Worm (Caenorhabditis elegans): Measurements from ENCODE around the gene ZK673.6.
A peak's percentile ranks its signal among the peaks of the same experiment; 100 is the strongest.

ZK673.6 gene

ce11 chrII:10456979-10457378, 7.2 kb downstream of the ZK673.6 start, which contains the start of gene ZK673.11:
Gene ZK673.11, plus strand, starts transcription at chrII:10457279.
- TF ChIP-seq lin-32 (GFP tag; optimal IDR thresholded peaks at IDR 0.05) (no peak), sem-2 (GFP tag; optimal IDR thresholded peaks at IDR 0.05) (no peak), ham-2 (GFP tag; optimal IDR thresholded peaks at IDR 0.05) (no peak), drap-1 (GFP tag; optimal IDR thresholded peaks at IDR 0.05) (no peak), unc-62 (GFP tag; optimal IDR thresholded peaks at IDR 0.05) (no peak), elt-3 (tag; optimal IDR thresholded peaks at IDR 0.05) (no peak), mls-2 (tag; optimal IDR thresholded peaks at IDR 0.05) (no peak), pha-4 (tag; optimal IDR thresholded peaks at IDR 0.05) (no peak), nhr-237 (tag; optimal IDR thresholded peaks at IDR 0.05) (no peak), tbx-8 (GFP tag; optimal IDR thresholded peaks at IDR 0.05) (no peak), nhr-2 (tag; optimal IDR thresholded peaks at IDR 0.05) (no peak), ceh-39 (tag; optimal IDR thresholded peaks at IDR 0.05) (no peak), ces-1 (GFP tag; optimal IDR thresholded peaks at IDR 0.05) (no peak), elt-1 (tag; optimal IDR thresholded peaks at IDR 0.05; ENCODE audit: borderline replicate concordance, insufficient read depth) (no peak), lsy-2 (tag; optimal IDR thresholded peaks at IDR 0.05) (no peak), unc-120 (tag; optimal IDR thresholded peaks at IDR 0.05; ENCODE audit: poor library complexity, severe bottlenecking) (no peak), nhr-76 (tag; optimal IDR thresholded peaks at IDR 0.05) (no peak), mep-1 (tag; optimal IDR thresholded peaks at IDR 0.05) (no peak), zip-8 (tag; optimal IDR thresholded peaks at IDR 0.05) (no peak)

ce11 chrII:10452620-10453019, 11.5 kb downstream of the ZK673.6 start, which contains the start of gene ZK673.4:
Gene ZK673.4, plus strand, starts transcription at chrII:10452920.
- TF ChIP-seq ces-1 (GFP tag; optimal IDR thresholded peaks at IDR 0.05) (no peak), tbx-8 (GFP tag; optimal IDR thresholded peaks at IDR 0.05) (no peak), ham-2 (GFP tag; optimal IDR thresholded peaks at IDR 0.05) (no peak), blmp-1 (tag; optimal IDR thresholded peaks at IDR 0.05) (no peak), nhr-2 (tag; optimal IDR thresholded peaks at IDR 0.05) (no peak), elt-1 (tag; optimal IDR thresholded peaks at IDR 0.05; ENCODE audit: borderline replicate concordance, insufficient read depth) (no peak), ztf-11 (tag; optimal IDR thresholded peaks at IDR 0.05) (no peak), nhr-237 (tag; optimal IDR thresholded peaks at IDR 0.05) (no peak), ceh-43 (GFP tag; optimal IDR thresholded peaks at IDR 0.05) (no peak), elt-3 (tag; optimal IDR thresholded peaks at IDR 0.05) (no peak), lsy-2 (tag; optimal IDR thresholded peaks at IDR 0.05) (no peak), drap-1 (GFP tag; optimal IDR thresholded peaks at IDR 0.05) (no peak), nhr-12 (tag; optimal IDR thresholded peaks at IDR 0.05) (no peak), unc-39 (tag; optimal IDR thresholded peaks at IDR 0.05) (no peak), lin-32 (GFP tag; optimal IDR thresholded peaks at IDR 0.05) (no peak)

- TF ChIP-seq mep-1 (tag; optimal IDR thresholded peaks at IDR 0.05) (peak; percentile 27), ceh-39 (tag; optimal IDR thresholded peaks at IDR 0.05) (no peak)
Observed at ce11 chrII:10450335-10450734, 13.8 kb downstream of the ZK673.6 start.

- TF ChIP-seq nhr-28 (tag; optimal IDR thresholded peaks at IDR 0.05) (no peak), nhr-237 (tag; optimal IDR thresholded peaks at IDR 0.05) (no peak), cnd-1 (tag; optimal IDR thresholded peaks at IDR 0.05) (no peak), ztf-11 (tag; optimal IDR thresholded peaks at IDR 0.05) (no peak), unc-120 (tag; optimal IDR thresholded peaks at IDR 0.05; ENCODE audit: poor library complexity, severe bottlenecking) (no peak)
Observed at ce11 chrII:10449707-10450106, 14.4 kb downstream of the ZK673.6 start, which contains the start of gene lin-56. Gene lin-56, plus strand, starts transcription at chrII:10450007.

ce11 chrII:10447348-10448316, 16.5 kb downstream of the ZK673.6 start, which contains the start of gene ZK673.2:
Gene ZK673.2, plus strand, starts transcription at chrII:10448266.
- no peak for TF ChIP-seq bed-3 (GFP tag; optimal IDR thresholded peaks at IDR 0.05)
- TF ChIP-seq unc-39 (tag; optimal IDR thresholded peaks at IDR 0.05): no peak
- TF ChIP-seq lin-32 (GFP tag; optimal IDR thresholded peaks at IDR 0.05): no peak
- no peak for TF ChIP-seq ceh-83 (GFP tag; optimal IDR thresholded peaks at IDR 0.05)
- no peak for TF ChIP-seq cnd-1 (tag; optimal IDR thresholded peaks at IDR 0.05)
- no peak for TF ChIP-seq sem-2 (GFP tag; optimal IDR thresholded peaks at IDR 0.05)
- no peak for TF ChIP-seq unc-62 (GFP tag; optimal IDR thresholded peaks at IDR 0.05)
- no peak for TF ChIP-seq mab-5 (tag; optimal IDR thresholded peaks at IDR 0.05)
- no peak for TF ChIP-seq nhr-2 (tag; optimal IDR thresholded peaks at IDR 0.05)
- no peak for TF ChIP-seq drap-1 (GFP tag; optimal IDR thresholded peaks at IDR 0.05)
- TF ChIP-seq lin-13 (tag; optimal IDR thresholded peaks at IDR 0.05): no peak
- TF ChIP-seq M03D4.4 (tag; optimal IDR thresholded peaks at IDR 0.05): no peak
- TF ChIP-seq sptf-1 (tag; optimal IDR thresholded peaks at IDR 0.05): no peak
- no peak for TF ChIP-seq ces-1 (GFP tag; optimal IDR thresholded peaks at IDR 0.05)
- TF ChIP-seq nhr-76 (tag; optimal IDR thresholded peaks at IDR 0.05): no peak
- TF ChIP-seq nhr-28 (tag; optimal IDR thresholded peaks at IDR 0.05): no peak
- no peak for TF ChIP-seq ham-2 (GFP tag; optimal IDR thresholded peaks at IDR 0.05)
- no peak for TF ChIP-seq nhr-237 (tag; optimal IDR thresholded peaks at IDR 0.05)
